Fruit fly (Drosophila melanogaster) whole organism, embryonic: ENCODE results near the gene Dis3l2.

ENCODE experiments used
- Ada2b ChIP-seq: fragments of 200-800 bp; sonication (Bioruptor generic); IDR thresholded peaks from 2 replicates; pipeline ENCODE4 v1.3.6; 2022; ENCODE audit warnings: missing biosample characterization, missing genetic modification characterization
- CG1024 ChIP-seq: fragments of 200-800 bp; sonication (Bioruptor generic); IDR thresholded peaks from 2 replicates; pipeline ENCODE4 v1.3.6; 2022; ENCODE audit warnings: missing biosample characterization, missing genetic modification characterization
- CG10462 ChIP-seq: fragments of 200-800 bp; sonication (Bioruptor generic); optimal IDR thresholded peaks from 2 replicates; lab custom pipeline; 2016; ENCODE audit warnings: missing biosample characterization, missing genetic modification characterization
- CG12219 ChIP-seq: fragments of 200-800 bp; sonication (Bioruptor generic); optimal IDR thresholded peaks from 3 replicates; lab custom pipeline; 2018; ENCODE audit warnings: missing biosample characterization, mild to moderate bottlenecking, missing genetic modification characterization
- CG13775 ChIP-seq: fragments of 200-800 bp; sonication (Bioruptor generic); optimal IDR thresholded peaks from 3 replicates; lab custom pipeline; 2017; ENCODE audit warnings: missing biosample characterization, mild to moderate bottlenecking, missing genetic modification characterization
- CG17802 ChIP-seq: fragments of 200-800 bp; sonication (Bioruptor generic); optimal IDR thresholded peaks from 2 replicates; lab custom pipeline; 2018; ENCODE audit warnings: missing biosample characterization, mild to moderate bottlenecking, missing genetic modification characterization, moderate library complexity
- CG18262 ChIP-seq: fragments of 200-800 bp; optimal IDR thresholded peaks from 3 replicates; lab custom pipeline; 2019; ENCODE audit warnings: missing biosample characterization, mild to moderate bottlenecking, missing genetic modification characterization, moderate library complexity
- CG6689 ChIP-seq: fragments of 200-800 bp; sonication (Bioruptor generic); IDR thresholded peaks from 2 replicates; pipeline ENCODE4 v1.3.6; 2022; ENCODE audit warnings: missing biosample characterization, missing genetic modification characterization
- CG6791 ChIP-seq: fragments of 200-800 bp; sonication (Bioruptor generic); IDR thresholded peaks from 3 replicates; pipeline ENCODE4 v1.3.6; 2022; ENCODE audit warnings: missing biosample characterization, missing genetic modification characterization; ENCODE audit not compliant: partially characterized antibody
- Ets65A ChIP-seq: fragments of 200-800 bp; sonication (Bioruptor generic); peaks from one replicate; lab custom pipeline; 2016; ENCODE audit warnings: missing biosample characterization, missing genetic modification characterization
- Sry-β ChIP-seq: fragments of 200-800 bp; sonication (Bioruptor generic); optimal IDR thresholded peaks from 2 replicates; lab custom pipeline; 2018; ENCODE audit warnings: missing biosample characterization, mild to moderate bottlenecking, missing genetic modification characterization, moderate library complexity
- ac ChIP-seq: fragments of 200-800 bp; sonication (Bioruptor generic); optimal IDR thresholded peaks from 3 replicates; lab custom pipeline; 2017; ENCODE audit warnings: missing biosample characterization, mild to moderate bottlenecking, missing genetic modification characterization
- ase ChIP-seq: fragments of 200-800 bp; sonication (Bioruptor generic); IDR thresholded peaks from 3 replicates; pipeline ENCODE4 v1.3.6; 2022; ENCODE audit warnings: missing biosample characterization, missing genetic modification characterization
- bowl ChIP-seq: fragments of 200-800 bp; sonication (Bioruptor generic); IDR thresholded peaks from 2 replicates; pipeline ENCODE4 v1.3.6; 2022; ENCODE audit warnings: missing biosample characterization, missing genetic modification characterization
- br ChIP-seq: fragments of >200 bp; optimal IDR thresholded peaks from 2 replicates; lab custom pipeline; 2017
- crp ChIP-seq, 2 experiments: fragments of 200-800 bp; sonication (Bioruptor generic); optimal IDR thresholded peaks; 2 replicates in 1 of 2; 3 replicates in 1 of 2; lab custom pipeline; 2017; ENCODE audit warnings: missing biosample characterization in 2 of 2, missing genetic modification characterization in 2 of 2, mild to moderate bottlenecking in 1 of 2, moderate library complexity in 1 of 2
- gcm ChIP-seq: fragments of 200-800 bp; sonication (Bioruptor generic); optimal IDR thresholded peaks from 2 replicates; lab custom pipeline; 2019; ENCODE audit warnings: missing biosample characterization, mild to moderate bottlenecking, missing genetic modification characterization, moderate library complexity
- jumu ChIP-seq: fragments of 200-800 bp; sonication (Bioruptor generic); optimal IDR thresholded peaks from 3 replicates; lab custom pipeline; 2016; ENCODE audit warnings: missing biosample characterization, missing genetic modification characterization
- lola ChIP-seq, 3 experiments: fragments of >200 bp in 2 of 3; fragments of 200-800 bp in 1 of 3; sonication (Bioruptor generic) in 1 of 3; optimal IDR thresholded peaks; 2 replicates each; lab custom pipeline; 2017 to 2019; ENCODE audit warnings: missing biosample characterization in 3 of 3, missing genetic modification characterization in 3 of 3, mild to moderate bottlenecking in 1 of 3, moderate library complexity in 1 of 3
- pros ChIP-seq: fragments of 200-800 bp; sonication (Bioruptor generic); optimal IDR thresholded peaks from 3 replicates; lab custom pipeline; 2019; ENCODE audit warnings: missing biosample characterization, mild to moderate bottlenecking, missing genetic modification characterization, moderate library complexity
- sd ChIP-seq: fragments of 200-800 bp; sonication (Bioruptor generic); optimal IDR thresholded peaks from 3 replicates; lab custom pipeline; 2018; ENCODE audit warnings: missing biosample characterization, mild to moderate bottlenecking, missing genetic modification characterization, moderate library complexity
- stc ChIP-seq: fragments of 200-800 bp; sonication (Bioruptor generic); IDR thresholded peaks from 2 replicates; pipeline ENCODE4 v1.3.6; 2022; ENCODE audit warnings: missing biosample characterization, missing genetic modification characterization
- tna ChIP-seq: fragments of 200-800 bp; sonication (Bioruptor generic); IDR thresholded peaks from 2 replicates; pipeline ENCODE4 v1.3.6; 2022; ENCODE audit warnings: missing biosample characterization, missing genetic modification characterization; ENCODE audit not compliant: partially characterized antibody
- twi ChIP-seq: fragments of 200-800 bp; optimal IDR thresholded peaks from 2 replicates; lab custom pipeline; 2019; ENCODE audit warnings: missing biosample characterization, mild to moderate bottlenecking, missing genetic modification characterization, moderate library complexity
- vvl ChIP-seq: fragments of 200-800 bp; sonication (Bioruptor generic); IDR thresholded peaks from 2 replicates; pipeline ENCODE4 v1.3.6; 2022; ENCODE audit warnings: missing biosample characterization, missing genetic modification characterization

The Dis3l2 gene

dm6 chr3L:264378-265151, 52.1 kb downstream of the Dis3l2 start, which contains the start of the genes Tudor-SN and mRpL17 (continued):
- TF ChIP-seq jumu: no peak
- TF ChIP-seq br (lab: Kevin White, UChicago): no peak
- peak; percentile 22 for TF ChIP-seq sd
- 0 out of 2 replicates have a peak, but pooled peaks have one; percentile 7 for TF ChIP-seq CG6689 (GFP tag; lab: Robert Waterston, UW)
- no peak for TF ChIP-seq CG17802 (tag; lab: Kevin White, UChicago)
- peak; percentile 83 for TF ChIP-seq Ets65A
- TF ChIP-seq lola (GFP tag; optimal IDR thresholded peaks at IDR 0.05; lab: Kevin White, UChicago): peak in 1 of 3 experiments; percentile 55
- TF ChIP-seq CG13775 (GFP tag; lab: Kevin White, UChicago): peak; percentile 68
- no peak for TF ChIP-seq ase
- peak in 1 of 2 experiments; percentile 83 for TF ChIP-seq crp (GFP tag; optimal IDR thresholded peaks at IDR 0.05; lab: Kevin White, UChicago)
- no peak for TF ChIP-seq twi (tag; lab: Kevin White, UChicago)
- peak; percentile 57 for TF ChIP-seq CG18262 (tag; lab: Kevin White, UChicago)
- TF ChIP-seq pros (GFP tag; lab: Kevin White, UChicago): no peak
- peak; percentile 95 for TF ChIP-seq tna
- TF ChIP-seq bowl (GFP tag; lab: Robert Waterston, UW): no peak

- TF ChIP-seq Ada2b (no peak), CG10462 (GFP tag; lab: Kevin White, UChicago) (no peak), CG12219 (GFP tag; lab: Kevin White, UChicago) (no peak), ac (no peak), CG1024 (no peak), Sry-β (no peak), gcm (no peak), vvl (GFP tag; lab: Robert Waterston, UW) (peak; percentile 33; the same call in 1 of the 2 replicates), CG6791 (GFP tag; lab: Robert Waterston, UW) (peak; percentile 13; the same call in 1 of the 3 replicates), stc (GFP tag; lab: Robert Waterston, UW) (no peak)
- TF ChIP-seq, all 482 proteins: peak for 2
Measured at dm6 chr3L:265808-266207, 53.3 kb downstream of the Dis3l2 start, which contains the start of gene CG34263. Gene CG34263, minus strand, starts transcription at chr3L:265908.
